Worm (Caenorhabditis elegans) whole organism, midembryonic: ENCODE data around the gene ife-2.
A peak's percentile ranks its signal among the peaks of the same experiment; 100 is the strongest.
"Not testable (repeated sequence)": the region's sequence is repeated elsewhere in the genome, so short reads cannot be mapped to it uniquely, and the experiment has no call there.

ENCODE experiments used
- T22C8.4 ChIP-seq: fragments of 200-800 bp; sonication (Bioruptor generic); IDR thresholded peaks from 2 replicates; pipeline ENCODE4 v1.3.6; 2022; ENCODE audit warnings: missing genetic modification characterization, missing compliant biosample characterization
- cog-1 ChIP-seq: sonication (generic microtip); optimal IDR thresholded peaks from 2 replicates; lab custom pipeline; 2016; ENCODE audit warnings: missing genetic modification characterization, missing compliant biosample characterization
- flt-1 ChIP-seq: fragments of 200-800 bp; sonication (Bioruptor generic); IDR thresholded peaks from 2 replicates; pipeline ENCODE4 v1.3.6; 2022; ENCODE audit warnings: missing genetic modification characterization, missing compliant biosample characterization
- klf-2 ChIP-seq: fragments of 200-800 bp; sonication (Bioruptor generic); conservative IDR thresholded peaks from 2 replicates; pipeline ENCODE4 v1.3.6; 2022; ENCODE audit warnings: missing genetic modification reagents, missing genetic modification characterization, missing compliant biosample characterization
- med-1 ChIP-seq: sonication (generic microtip); optimal IDR thresholded peaks from 2 replicates; lab custom pipeline; 2017; ENCODE audit warnings: missing genetic modification characterization, mild to moderate bottlenecking, missing compliant biosample characterization, antibody characterized with exemption, missing genetic modification reagents; ENCODE audit not compliant: insufficient read depth
- ref-1 ChIP-seq: fragments of 200-800 bp; sonication (Bioruptor generic); conservative IDR thresholded peaks from 2 replicates; pipeline ENCODE4 v1.3.6; 2022; ENCODE audit warnings: missing genetic modification reagents, missing genetic modification characterization, missing compliant biosample characterization
- tab-1 ChIP-seq: fragments of 200-800 bp; sonication (Bioruptor generic); IDR thresholded peaks from 2 replicates; pipeline ENCODE4 v1.3.6; 2022; ENCODE audit warnings: missing genetic modification characterization, missing compliant biosample characterization
- ztf-23 ChIP-seq: fragments of 200-800 bp; sonication (Bioruptor generic); IDR thresholded peaks from 2 replicates; pipeline ENCODE4 v1.3.6; 2022; ENCODE audit warnings: missing genetic modification reagents, missing genetic modification characterization, missing compliant biosample characterization
- ztf-29 ChIP-seq: fragments of 200-800 bp; sonication (Bioruptor generic); IDR thresholded peaks from 2 replicates; pipeline ENCODE4 v1.3.6; 2022; ENCODE audit warnings: missing genetic modification reagents, missing genetic modification characterization, missing compliant biosample characterization

The ife-2 gene

DNA sequence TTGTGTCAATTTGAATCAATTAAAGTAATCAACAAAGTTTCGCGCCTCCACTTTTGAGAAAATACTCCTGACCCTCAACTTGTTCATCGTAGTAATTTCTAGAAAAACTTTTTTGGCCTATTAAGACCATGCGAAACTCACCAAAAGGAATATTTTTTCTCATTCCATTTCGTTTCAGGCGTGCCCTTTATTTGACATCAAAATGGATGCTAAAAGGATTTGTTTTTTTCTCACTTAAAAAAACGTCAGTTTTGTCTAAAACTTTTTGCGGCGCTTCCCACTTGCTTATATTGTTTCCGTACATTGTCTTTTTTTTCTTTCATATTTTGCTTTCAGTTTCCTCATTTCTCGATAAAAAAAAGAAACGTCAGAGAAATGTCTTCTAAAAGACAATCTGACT is 22.0 kb downstream of the ife-2 start, which contains the start of gene C04E7.5:
TSS of gene C04E7.5 (plus strand) at position 301 of the 400 bp plus-strand sequence.
- no peak for TF ChIP-seq med-1 (GFP tag; lab: Kevin White, UChicago)
- TF ChIP-seq flt-1 (GFP tag; lab: Robert Waterston, UW): no peak

DNA sequence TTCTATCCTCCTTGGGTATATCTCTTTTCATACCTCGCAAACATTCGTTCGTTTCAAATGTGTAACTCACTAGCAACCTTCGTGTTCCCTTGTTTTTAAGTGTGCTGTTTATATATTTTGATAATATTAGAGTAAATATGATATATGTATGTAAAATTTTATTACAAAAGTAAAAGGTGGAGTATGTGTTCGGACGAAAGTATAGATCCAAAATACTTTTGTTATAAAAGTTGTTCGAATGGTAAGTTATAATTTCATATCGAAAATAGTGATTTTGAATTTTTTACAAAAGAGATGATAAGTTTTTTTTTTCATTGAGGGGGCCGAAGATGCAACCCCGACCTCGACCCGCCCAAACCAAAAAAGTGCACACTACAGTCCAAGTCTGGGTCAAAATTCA is 24.7 kb downstream of the ife-2 start, which contains the start of gene C04E7.1:
TSS of gene C04E7.1 (plus strand) at position 301 of the 400 bp plus-strand sequence.
- no peak for TF ChIP-seq cog-1 (tag; lab: Kevin White, UChicago)
- no peak for TF ChIP-seq klf-2 (GFP tag; lab: Robert Waterston, UW)
- no peak for TF ChIP-seq ztf-23 (GFP tag; lab: Robert Waterston, UW)
- TF ChIP-seq T22C8.4 (GFP tag; lab: Robert Waterston, UW): no peak
- no peak for TF ChIP-seq ref-1 (GFP tag; lab: Robert Waterston, UW)

DNA sequence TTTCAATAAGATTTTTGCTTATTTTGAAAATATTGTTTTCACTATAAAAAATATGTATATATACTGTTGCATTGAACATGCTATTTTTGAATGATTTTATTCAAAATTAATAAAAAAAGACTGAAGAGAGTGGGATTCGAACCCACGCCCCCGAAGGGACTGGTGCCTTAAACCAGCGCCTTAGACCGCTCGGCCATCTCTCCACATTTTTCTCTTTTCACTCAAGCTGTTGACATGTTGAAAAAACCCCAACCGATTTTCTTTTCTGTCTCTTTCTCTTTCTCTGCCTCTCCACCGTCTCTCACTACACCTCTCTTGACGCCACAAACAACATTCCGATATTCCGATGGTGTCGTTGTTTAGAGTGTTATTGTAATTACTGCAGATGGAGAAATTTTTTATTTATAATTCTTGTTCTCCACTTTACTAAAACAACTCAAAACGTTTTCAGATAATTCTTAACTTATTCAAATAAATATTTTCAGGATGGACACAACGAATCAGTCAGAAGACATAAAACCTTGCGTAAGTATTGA is 29.3 kb downstream of the ife-2 start, which contains the start of gene sor-3:
TSS of gene sor-3 (plus strand) at position 486 of the 536 bp plus-strand sequence.
- TF ChIP-seq ztf-23 (GFP tag; lab: Robert Waterston, UW): peak; percentile 96
- peak; percentile 69 for TF ChIP-seq med-1 (GFP tag; lab: Kevin White, UChicago)
- TF ChIP-seq T22C8.4 (GFP tag; lab: Robert Waterston, UW): peak; percentile 90
- TF ChIP-seq tab-1 (GFP tag; lab: Robert Waterston, UW): peak; percentile 95
- peak; percentile 91 for TF ChIP-seq flt-1 (GFP tag; lab: Robert Waterston, UW)
- TF ChIP-seq klf-2 (GFP tag; lab: Robert Waterston, UW): peak; percentile 92
- TF ChIP-seq ztf-29 (GFP tag; lab: Robert Waterston, UW): peak; percentile 92
- TF ChIP-seq ref-1 (GFP tag; lab: Robert Waterston, UW): peak; percentile 84
- TF ChIP-seq cog-1 (tag; lab: Kevin White, UChicago): peak; percentile 83

DNA sequence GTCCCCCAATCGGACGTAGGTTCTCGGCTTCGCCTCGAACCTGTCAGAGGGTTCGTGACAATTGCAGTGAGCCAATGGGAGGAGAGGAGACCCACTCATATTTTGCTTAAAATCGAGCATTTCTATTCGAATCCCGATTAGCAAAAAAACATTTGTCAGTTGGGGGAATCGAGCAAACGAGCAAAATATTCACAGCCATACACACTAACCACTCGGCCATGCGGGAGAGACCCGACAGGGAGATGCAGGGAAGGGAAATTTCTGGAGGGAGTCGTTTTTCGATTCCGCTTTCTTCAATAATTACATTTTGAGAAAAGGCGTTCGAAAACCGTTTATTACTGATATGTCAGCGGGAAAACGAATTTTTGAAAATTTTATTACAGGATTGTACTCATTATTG is 31.1 kb downstream of the ife-2 start:
- TF ChIP-seq ztf-23 (GFP tag; lab: Robert Waterston, UW): peak; percentile 89
- peak; percentile 96 for TF ChIP-seq flt-1 (GFP tag; lab: Robert Waterston, UW)
- TF ChIP-seq tab-1 (GFP tag; lab: Robert Waterston, UW): peak; percentile 95
- TF ChIP-seq ref-1 (GFP tag; lab: Robert Waterston, UW): peak; percentile 83
- peak; percentile 82 for TF ChIP-seq klf-2 (GFP tag; lab: Robert Waterston, UW)
- TF ChIP-seq ztf-29 (GFP tag; lab: Robert Waterston, UW): peak; percentile 81
- peak; percentile 79 for TF ChIP-seq T22C8.4 (GFP tag; lab: Robert Waterston, UW)

DNA sequence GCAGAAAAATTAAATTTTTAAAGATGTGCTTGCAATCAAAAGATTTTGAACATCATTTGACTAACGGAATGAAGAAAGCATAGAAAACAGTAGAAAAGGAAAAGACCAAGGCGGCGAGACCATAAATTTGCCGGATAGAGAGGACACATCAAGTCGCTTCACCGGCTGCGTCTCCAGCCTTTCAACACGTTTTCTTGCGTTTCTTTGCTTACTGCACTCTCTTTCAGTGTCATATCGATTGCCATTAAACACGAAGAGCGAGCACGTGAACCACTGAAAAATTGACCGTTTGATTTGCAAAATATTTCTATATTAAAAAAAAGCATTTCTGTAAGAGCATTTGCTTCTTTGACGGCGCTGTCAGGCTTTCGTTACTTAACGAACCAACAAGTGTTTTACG is 34.4 kb downstream of the ife-2 start:
- TF ChIP-seq flt-1 (GFP tag; lab: Robert Waterston, UW): no peak
- peak; percentile 52; the same call in 1 of the 2 replicates for TF ChIP-seq T22C8.4 (GFP tag; lab: Robert Waterston, UW)
- TF ChIP-seq med-1 (GFP tag; lab: Kevin White, UChicago): no peak

DNA sequence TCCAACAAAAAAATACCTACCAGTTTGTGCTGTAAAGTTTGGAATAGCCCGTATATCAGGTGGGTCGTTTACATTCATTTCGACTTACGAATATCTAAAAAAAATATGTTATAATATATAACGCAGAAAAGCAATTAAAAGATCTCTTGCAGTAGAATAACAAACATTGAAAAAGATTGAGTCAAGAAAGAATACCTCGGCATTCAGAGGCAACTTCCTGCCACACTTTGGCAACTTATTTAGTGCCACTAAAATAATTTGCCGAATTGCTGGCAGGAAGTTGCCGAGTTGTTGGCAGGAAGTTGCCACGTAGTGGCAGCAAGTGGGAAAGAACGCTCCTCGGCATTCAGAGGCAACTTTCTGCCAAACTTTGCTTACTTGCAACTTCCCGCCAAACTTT is 35.4 kb downstream of the ife-2 start, which contains the start of gene C04E7.3:
TSS of gene C04E7.3 (minus strand) at position 101 of the 400 bp plus-strand sequence.
- TF ChIP-seq klf-2, ztf-23, ref-1 (GFP tag; lab: Robert Waterston, UW): not testable (repeated sequence)

DNA sequence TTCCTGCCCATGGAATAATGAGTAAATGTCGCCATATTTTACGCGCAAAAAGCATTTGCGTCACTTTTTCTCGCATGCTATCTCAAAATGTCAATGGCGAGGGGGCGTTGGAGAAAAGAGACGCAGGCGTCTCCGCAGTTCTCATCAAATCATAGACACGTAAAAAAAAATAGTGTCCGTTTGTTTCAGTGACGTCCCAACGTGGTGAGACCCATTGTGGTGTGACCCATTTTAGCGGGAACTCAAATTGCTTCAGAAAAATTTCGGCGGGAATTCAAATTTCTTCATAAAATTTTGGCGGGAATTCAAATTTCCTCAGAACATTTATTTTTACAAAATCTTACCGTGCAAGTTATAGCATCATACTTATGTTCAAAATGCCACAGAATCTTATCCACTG is 38.7 kb downstream of the ife-2 start:
- TF ChIP-seq T22C8.4 (GFP tag; lab: Robert Waterston, UW) (no peak), ztf-23 (GFP tag; lab: Robert Waterston, UW) (no peak)

DNA sequence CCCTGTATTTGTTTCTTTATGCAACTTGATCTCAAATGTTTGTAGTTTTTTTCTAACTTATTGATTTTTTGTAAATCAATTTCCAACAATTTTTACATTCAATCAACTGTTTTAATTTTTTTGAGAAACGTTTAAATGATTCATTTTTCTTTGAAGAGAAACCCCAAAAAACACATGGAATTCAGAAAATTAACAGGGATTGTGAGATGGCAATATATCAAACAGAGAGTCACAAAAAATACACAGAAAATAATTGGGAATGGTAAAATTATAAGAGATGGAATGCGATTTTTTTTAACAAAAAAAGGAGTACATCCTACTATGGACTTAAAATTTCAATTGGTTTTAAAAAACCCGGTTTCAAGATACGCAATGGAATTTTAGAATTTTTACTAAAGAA is 48.1 kb downstream of the ife-2 start:
- TF ChIP-seq cog-1 (tag; lab: Kevin White, UChicago) (no peak), med-1 (GFP tag; lab: Kevin White, UChicago) (no peak), klf-2 (GFP tag; lab: Robert Waterston, UW) (no peak), flt-1 (GFP tag; lab: Robert Waterston, UW) (no peak), tab-1 (GFP tag; lab: Robert Waterston, UW) (no peak), ztf-23 (GFP tag; lab: Robert Waterston, UW) (no peak), ztf-29 (GFP tag; lab: Robert Waterston, UW) (no peak), ref-1 (GFP tag; lab: Robert Waterston, UW) (no peak), T22C8.4 (GFP tag; lab: Robert Waterston, UW) (no peak)

DNA sequence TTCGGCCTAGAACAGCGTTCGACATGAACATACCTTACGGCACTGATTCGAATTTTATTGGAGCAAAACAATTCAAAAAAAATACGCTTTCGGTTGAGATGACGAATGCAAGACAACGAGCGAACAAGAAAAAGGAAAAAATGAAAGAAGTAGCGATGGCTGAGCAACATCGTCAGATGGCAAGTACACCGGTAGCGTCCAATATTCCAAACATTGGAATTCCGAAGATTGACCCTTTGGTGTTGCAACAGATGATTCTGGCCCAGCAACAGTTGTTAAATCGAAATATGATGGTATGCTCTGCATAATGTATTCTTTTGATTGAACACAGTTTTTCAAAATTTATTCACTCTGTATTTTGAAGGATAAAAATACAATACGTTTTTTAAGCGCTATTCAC is 49.9 kb downstream of the ife-2 start:
- TF ChIP-seq T22C8.4 (GFP tag; lab: Robert Waterston, UW) (no peak), klf-2 (GFP tag; lab: Robert Waterston, UW) (no peak)
